Worm (Caenorhabditis elegans) whole organism, L4/young adult: ENCODE results near the gene math-42.

Experiments
- W03F9.2 ChIP-seq: fragments of 150-350 bp; optimal IDR thresholded peaks from 2 replicates; lab custom pipeline; 2014; ENCODE audit warnings: missing biosample characterization, missing genetic modification characterization
- dao-5 ChIP-seq: sonication (generic microtip); optimal IDR thresholded peaks from 2 replicates; lab custom pipeline; 2016; ENCODE audit warnings: missing genotype, missing genetic modification characterization, moderate library complexity, missing compliant biosample characterization
- him-1 ChIP-seq: sonication (generic microtip); optimal IDR thresholded peaks from 2 replicates; lab custom pipeline; 2016; ENCODE audit warnings: missing genotype, missing genetic modification reagents, missing genetic modification characterization, missing compliant biosample characterization

Gene math-42

ce11 chrII:2091972-2092371, 7.8 kb upstream of the math-42 start, which contains the start of gene T16A1.10:
TSS of gene T16A1.10 (minus strand) at chrII:2092094.
- TF ChIP-seq him-1 (tag; lab: Kevin White, UChicago) (no peak), W03F9.2 (no peak), dao-5 (no peak)

- TF ChIP-seq him-1 (tag; lab: Kevin White, UChicago), result no peak
- TF ChIP-seq dao-5, result no peak
- TF ChIP-seq W03F9.2, result no peak
Observed at ce11 chrII:2093456-2093926, 6.2 kb upstream of the math-42 start, which contains the start of gene fbxb-37. TSS of gene fbxb-37 (minus strand) at chrII:2093876.

ce11 chrII:2094924-2095650, 4.6 kb upstream of the math-42 start, which contains the start of gene T16A1.2:
TSS of gene T16A1.2 (plus strand) at chrII:2095600.
- no peak for TF ChIP-seq him-1 (tag; lab: Kevin White, UChicago)

ce11 chrII:2108295-2108694, 8.6 kb downstream of the math-42 start, which contains the start of gene R52.4:
TSS of gene R52.4 (minus strand) at chrII:2108395.
- TF ChIP-seq him-1 (tag; lab: Kevin White, UChicago), result no peak
- TF ChIP-seq dao-5, result no peak
- TF ChIP-seq W03F9.2, result no peak

- TF ChIP-seq dao-5, result no peak
- no peak for TF ChIP-seq him-1 (tag; lab: Kevin White, UChicago)
- no peak for TF ChIP-seq W03F9.2
Observed at ce11 chrII:2109943-2110342, 10.2 kb downstream of the math-42 start, which contains the start of gene R52.5. TSS of gene R52.5 (minus strand) at chrII:2110043.

ce11 chrII:2112948-2113347, 13.2 kb downstream of the math-42 start, which contains the start of gene R52.6:
TSS of gene R52.6 (minus strand) at chrII:2113048.
- TF ChIP-seq W03F9.2 (no peak), him-1 (tag; lab: Kevin White, UChicago) (no peak), dao-5 (no peak)

- no peak for TF ChIP-seq dao-5
- no peak for TF ChIP-seq him-1 (tag; lab: Kevin White, UChicago)
- no peak for TF ChIP-seq W03F9.2
Observed at ce11 chrII:2114488-2114887, 14.8 kb downstream of the math-42 start.

- TF ChIP-seq dao-5 (no peak), W03F9.2 (no peak), him-1 (tag; lab: Kevin White, UChicago) (no peak)
Observed at ce11 chrII:2116794-2117193, 17.1 kb downstream of the math-42 start, which contains the start of gene srh-195. TSS of gene srh-195 (minus strand) at chrII:2116894.

- TF ChIP-seq W03F9.2, result no peak
- no peak for TF ChIP-seq dao-5
- TF ChIP-seq him-1 (tag; lab: Kevin White, UChicago), result no peak
Observed at ce11 chrII:2122091-2122490, 22.4 kb downstream of the math-42 start, which contains the start of gene math-37. TSS of gene math-37 (minus strand) at chrII:2122191.

ce11 chrII:2122762-2123161, 23.0 kb downstream of the math-42 start:
- TF ChIP-seq W03F9.2 (no peak), dao-5 (no peak), him-1 (tag; lab: Kevin White, UChicago) (no peak)

ce11 chrII:2130770-2131169, 31.0 kb downstream of the math-42 start, which contains the start of gene sdz-28:
TSS of gene sdz-28 (plus strand) at chrII:2131070.
- TF ChIP-seq dao-5 (no peak), W03F9.2 (no peak), him-1 (tag; lab: Kevin White, UChicago) (no peak)

ce11 chrII:2135604-2136003, 35.9 kb downstream of the math-42 start, which contains the start of gene hpo-7:
TSS of gene hpo-7 (minus strand) at chrII:2135704.
- TF ChIP-seq him-1 (tag; lab: Kevin White, UChicago) (no peak), W03F9.2 (no peak), dao-5 (no peak)

ce11 chrII:2137235-2137634, 37.5 kb downstream of the math-42 start, which contains the start of gene C40A11.4:
TSS of gene C40A11.4 (plus strand) at chrII:2137422.
- TF ChIP-seq W03F9.2, result no peak
- no peak for TF ChIP-seq dao-5
- no peak for TF ChIP-seq him-1 (tag; lab: Kevin White, UChicago)

ce11 chrII:2138901-2139300, 39.2 kb downstream of the math-42 start:
- TF ChIP-seq dao-5, result no peak
- no peak for TF ChIP-seq him-1 (tag; lab: Kevin White, UChicago)
- TF ChIP-seq W03F9.2, result no peak

- TF ChIP-seq dao-5, result no peak
- no peak for TF ChIP-seq W03F9.2
Observed at ce11 chrII:2140817-2141216, 41.1 kb downstream of the math-42 start, which contains the start of gene C40A11.3. TSS of gene C40A11.3 (plus strand) at chrII:2141117.
